Worm (Caenorhabditis elegans): ENCODE data around the gene C25F6.8.

C25F6.8 gene

ce11 chrX:5466149-5466548 is 18.1 kb downstream of the C25F6.8 start:
- TF ChIP-seq nhr-67 (tag; optimal IDR thresholded peaks at IDR 0.05) = no peak

- TF ChIP-seq nhr-23 (tag; optimal IDR thresholded peaks at IDR 0.05) (no peak), ama-1 (optimal IDR thresholded peaks at IDR 0.05) (no peak), R02D3.7 (tag; optimal IDR thresholded peaks at IDR 0.05) (peak; percentile 9), ztf-11 (tag; optimal IDR thresholded peaks at IDR 0.05) (no peak), nhr-28 (tag; optimal IDR thresholded peaks at IDR 0.05) (no peak), egl-5 (tag; optimal IDR thresholded peaks at IDR 0.05) (no peak), ceh-16 (tag; optimal IDR thresholded peaks at IDR 0.05) (no peak), tbx-2 (tag; optimal IDR thresholded peaks at IDR 0.05) (no peak), pqm-1 (tag; optimal IDR thresholded peaks at IDR 0.05) (peak; percentile 71), ceh-28 (tag; optimal IDR thresholded peaks at IDR 0.05) (no peak), skn-1 (tag; optimal IDR thresholded peaks at IDR 0.05) (no peak), lin-39 (tag; optimal IDR thresholded peaks at IDR 0.05) (no peak), nhr-25 (tag; optimal IDR thresholded peaks at IDR 0.05) (no peak), elt-2 (tag; optimal IDR thresholded peaks at IDR 0.05) (peak; percentile 96), nhr-237 (tag; optimal IDR thresholded peaks at IDR 0.05) (no peak), zag-1 (tag; optimal IDR thresholded peaks at IDR 0.05) (no peak), ceh-9 (tag; optimal IDR thresholded peaks at IDR 0.05) (no peak), unc-39 (tag; optimal IDR thresholded peaks at IDR 0.05) (no peak), mml-1 (tag; optimal IDR thresholded peaks at IDR 0.05) (no peak), nhr-76 (tag; optimal IDR thresholded peaks at IDR 0.05) (no peak), nhr-43 (tag; optimal IDR thresholded peaks at IDR 0.05; ENCODE audit: poor library complexity, severe bottlenecking) (peak; percentile 64), ceh-82 (tag; optimal IDR thresholded peaks at IDR 0.05) (no peak), jun-1 (tag; optimal IDR thresholded peaks at IDR 0.05) (peak; percentile 57), nhr-11 (tag; optimal IDR thresholded peaks at IDR 0.05) (no peak), daf-12 (tag; optimal IDR thresholded peaks at IDR 0.05) (no peak), elt-1 (tag; optimal IDR thresholded peaks at IDR 0.05) (no peak), lin-15B (tag; optimal IDR thresholded peaks at IDR 0.05) (no peak), ZK546.5 (tag; optimal IDR thresholded peaks at IDR 0.05) (no peak), fkh-10 (GFP tag; optimal IDR thresholded peaks at IDR 0.05) (no peak), nfya-1 (tag; optimal IDR thresholded peaks at IDR 0.05; ENCODE audit: insufficient read depth) (peak; percentile 38), aly-2 (tag; optimal IDR thresholded peaks at IDR 0.05) (no peak), nhr-77 (tag; optimal IDR thresholded peaks at IDR 0.05) (no peak), eor-1 (tag; optimal IDR thresholded peaks at IDR 0.05) (no peak), fos-1 (tag; optimal IDR thresholded peaks at IDR 0.05) (no peak), elt-3 (tag; optimal IDR thresholded peaks at IDR 0.05) (peak; percentile 26 to 92 (median 91)), mdl-1 (tag; optimal IDR thresholded peaks at IDR 0.05) (no peak), sea-2 (GFP tag; optimal IDR thresholded peaks at IDR 0.05) (no peak), nhr-67 (tag; optimal IDR thresholded peaks at IDR 0.05) (no peak), ztf-4 (tag; optimal IDR thresholded peaks at IDR 0.05) (no peak), snpc-4 (tag; optimal IDR thresholded peaks at IDR 0.05) (no peak), lsy-12 (tag; optimal IDR thresholded peaks at IDR 0.05) (no peak), nhr-12 (tag; optimal IDR thresholded peaks at IDR 0.05) (no peak), unc-62 (GFP tag; optimal IDR thresholded peaks at IDR 0.05) (no peak), egl-27 (tag; optimal IDR thresholded peaks at IDR 0.05) (no peak), hmg-11 (tag; optimal IDR thresholded peaks at IDR 0.05) (no peak), fkh-2 (tag; optimal IDR thresholded peaks at IDR 0.05) (no peak), pha-4 (tag; optimal IDR thresholded peaks at IDR 0.05) (no peak)
These were observed 19.3 kb downstream of the C25F6.8 start for ce11 chrX:5467308-5467707.

Measured in whole organism, L3 larva.